Fruit fly (Drosophila melanogaster) Kc167 (cell line): Measurements from ENCODE around the gene Srp14.

Source experiments
- Myc ChIP-seq: fragments of >200 bp; optimal IDR thresholded peaks from 2 replicates; lab custom pipeline; 2017; ENCODE audit warnings: missing external identifiers
- Sin3A ChIP-seq: fragments of >200 bp; optimal IDR thresholded peaks from 2 replicates; lab custom pipeline; 2018; ENCODE audit warnings: missing external identifiers
- h ChIP-seq: fragments of >200 bp; optimal IDR thresholded peaks from 3 replicates; lab custom pipeline; 2018; ENCODE audit warnings: missing external identifiers
- psq ChIP-seq: fragments of >200 bp; optimal IDR thresholded peaks from 2 replicates; lab custom pipeline; 2017; ENCODE audit warnings: missing external identifiers
- ttk ChIP-seq: sonication (Bioruptor generic); optimal IDR thresholded peaks from 2 replicates; lab custom pipeline; 2017; ENCODE audit warnings: missing external identifiers

DNA sequence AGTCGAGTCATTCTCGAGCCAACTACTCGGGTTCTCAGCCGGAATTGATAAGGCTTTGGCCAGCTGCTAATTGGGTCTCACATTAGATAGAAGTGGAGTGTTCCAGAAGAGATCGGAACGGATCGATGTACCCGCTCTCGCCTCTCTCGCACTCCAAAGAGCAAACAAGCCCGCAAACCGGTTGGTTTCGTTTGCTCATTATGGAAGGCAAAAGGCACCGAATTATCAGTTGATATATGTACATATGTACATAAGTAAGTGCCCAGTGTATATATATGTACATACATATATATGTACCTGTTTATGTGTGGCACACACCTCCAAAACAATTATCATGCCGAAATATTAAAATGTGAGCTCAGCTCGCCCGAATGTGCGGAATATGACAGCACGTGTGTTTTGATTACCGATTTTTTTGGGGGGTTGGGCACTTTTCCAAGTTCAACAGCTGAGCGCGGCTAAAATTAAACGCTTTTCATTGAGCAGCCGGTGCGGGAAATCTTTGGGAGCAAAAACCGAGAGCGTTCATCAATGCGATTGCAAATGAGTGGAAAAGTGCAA, 24.1 kb upstream of the Srp14 start:
- no peak for TF ChIP-seq psq (lab: Kevin White, UChicago)
- TF ChIP-seq Myc (lab: Kevin White, UChicago): no peak
- no peak for TF ChIP-seq h (lab: Kevin White, UChicago)
- no peak for TF ChIP-seq ttk (lab: Kevin White, UChicago)
- no peak for TF ChIP-seq Sin3A (lab: Kevin White, UChicago)
